Fruit fly (Drosophila melanogaster): ENCODE data around the gene CG6495.

DNA sequence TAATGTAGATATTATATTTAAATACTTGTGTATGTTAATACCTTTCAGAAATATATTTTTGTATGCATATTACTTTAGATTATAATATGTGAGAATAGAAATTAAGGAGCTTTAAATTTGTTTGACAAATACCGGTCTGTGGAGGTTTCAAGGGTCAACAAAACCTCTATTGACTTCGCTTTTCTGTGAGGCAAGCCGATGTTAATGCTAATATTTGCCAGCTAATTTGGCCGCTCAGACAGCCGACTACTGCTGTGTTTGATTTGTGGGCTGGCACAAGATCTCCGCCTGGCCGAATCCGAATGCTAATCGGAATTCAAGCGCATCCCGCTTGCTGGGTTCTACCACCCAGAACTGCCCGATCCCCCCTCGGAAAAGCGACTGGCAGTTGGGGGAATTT lies 6.3 kb upstream of the CG6495 start:
- TF ChIP-seq Dif (GFP tag; optimal IDR thresholded peaks at IDR 0.05; ENCODE audit: partially characterized antibody) (no peak), usp (GFP tag; optimal IDR thresholded peaks at IDR 0.05) (no peak)

All from whole organism, wandering third instar larva.